Fruit fly (Drosophila melanogaster): Measurements from ENCODE around the gene Smg5.

Smg5 gene

DNA sequence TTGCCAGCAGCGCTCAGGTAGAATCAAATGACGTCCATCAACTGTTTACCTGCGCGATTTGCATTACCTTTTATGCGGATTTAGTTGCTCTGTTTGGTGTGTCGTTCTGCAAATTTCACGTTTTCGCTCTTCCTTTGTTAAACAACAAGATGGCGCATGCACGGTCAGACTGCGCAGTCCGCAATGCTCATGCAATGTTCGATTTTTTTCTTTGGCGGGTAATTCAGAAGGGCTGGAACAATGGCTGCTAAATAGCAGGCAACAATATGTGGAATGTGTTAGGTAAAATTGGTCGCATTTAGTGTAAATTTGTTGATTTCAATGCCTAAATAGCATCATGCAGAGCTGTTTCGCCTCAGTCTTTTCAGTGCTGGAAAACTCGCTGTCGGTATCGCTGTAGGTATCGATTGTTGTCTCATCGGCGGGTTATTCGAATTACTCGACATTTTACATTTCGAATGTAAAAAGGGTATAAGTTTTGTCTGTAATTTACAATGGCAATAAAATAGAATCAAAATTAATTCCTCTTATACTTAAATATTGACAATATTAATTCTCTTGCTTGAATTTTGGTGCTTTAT lies at the start of gene Smg5 (continued):
- TF ChIP-seq pan (optimal IDR thresholded peaks at IDR 0.05) (no peak), pan (GFP tag; optimal IDR thresholded peaks at IDR 0.05 in 1 of 2, IDR thresholded peaks at IDR 0.05 in 1 of 2) (peak in 1 of 2 experiments; percentile 94), CG13287 (GFP tag; IDR thresholded peaks at IDR 0.05; ENCODE audit: partially characterized antibody) (peak; percentile 93), CG10274 (GFP tag; optimal IDR thresholded peaks at IDR 0.05) (peak; percentile 74), dmrt11E (tag; optimal IDR thresholded peaks at IDR 0.05) (peak; percentile 98), Nf-YC (tag; optimal IDR thresholded peaks at IDR 0.05) (peak; percentile 72), Hand (GFP tag; optimal IDR thresholded peaks at IDR 0.05) (no peak), YL-1 (GFP tag; optimal IDR thresholded peaks at IDR 0.05) (peak; percentile 91), kni (GFP tag; optimal IDR thresholded peaks at IDR 0.05) (peak; percentile 64), CG17568 (GFP tag; optimal IDR thresholded peaks at IDR 0.05) (no peak), Drgx (GFP tag; IDR thresholded peaks at IDR 0.05) (peak; percentile 73), dati (GFP tag; IDR thresholded peaks at IDR 0.05) (peak; percentile 58; the same call in 1 of the 2 replicates), ranshi (GFP tag; IDR thresholded peaks at IDR 0.05) (peak; percentile 90), Lpt (GFP tag; optimal IDR thresholded peaks at IDR 0.05) (no peak), lilli (GFP tag; optimal IDR thresholded peaks at IDR 0.05) (peak; percentile 96), gt (GFP tag; IDR thresholded peaks at IDR 0.05) (peak; percentile 92), CG10654 (GFP tag; optimal IDR thresholded peaks at IDR 0.05) (peak; percentile 91), CG7556 (GFP tag; optimal IDR thresholded peaks at IDR 0.05) (peak; percentile 79), crc (GFP tag; optimal IDR thresholded peaks at IDR 0.05) (peak; percentile 84), disco-r (GFP tag; optimal IDR thresholded peaks at IDR 0.05) (peak; percentile 94), CG12769 (tag; optimal IDR thresholded peaks at IDR 0.05) (peak; percentile 96), grn (GFP tag; optimal IDR thresholded peaks at IDR 0.05) (peak; percentile 10), pfk (GFP tag; optimal IDR thresholded peaks at IDR 0.05) (peak; percentile 33), slou (GFP tag; optimal IDR thresholded peaks at IDR 0.05) (peak; percentile 81), lab (GFP tag; optimal IDR thresholded peaks at IDR 0.05) (peak; percentile 78), unc-4 (GFP tag; IDR thresholded peaks at IDR 0.05; ENCODE audit: partially characterized antibody) (peak; percentile 72), Antp (GFP tag; optimal IDR thresholded peaks at IDR 0.05) (peak; percentile 97), Elba2 (GFP tag; optimal IDR thresholded peaks at IDR 0.05) (peak; percentile 56), ems (GFP tag; optimal IDR thresholded peaks at IDR 0.05) (peak; percentile 92), Ptx1 (GFP tag; IDR thresholded peaks at IDR 0.05) (peak; percentile 97), CG1792 (GFP tag; optimal IDR thresholded peaks at IDR 0.05) (peak; percentile 100), bab2 (GFP tag; optimal IDR thresholded peaks at IDR 0.05) (peak; percentile 95), Gsc (GFP tag; IDR thresholded peaks at IDR 0.05) (peak; percentile 89), CG11560 (tag; IDR thresholded peaks at IDR 0.05) (peak; percentile 80), vnd (GFP tag; IDR thresholded peaks at IDR 0.05; ENCODE audit: partially characterized antibody) (peak; percentile 96), lbe (GFP tag; optimal IDR thresholded peaks at IDR 0.05) (peak; percentile 41), CG7745 (tag; optimal IDR thresholded peaks at IDR 0.05) (no peak), dm (GFP tag; optimal IDR thresholded peaks at IDR 0.05) (peak; percentile 97), BtbVII (GFP tag; optimal IDR thresholded peaks at IDR 0.05) (no peak), hb (GFP tag; IDR thresholded peaks at IDR 0.05; ENCODE audit: partially characterized antibody) (peak; percentile 96), CG7987 (GFP tag; optimal IDR thresholded peaks at IDR 0.05) (peak; percentile 86), Sox100B (GFP tag; optimal IDR thresholded peaks at IDR 0.05) (no peak), Med (GFP tag) (peak; percentile 99), schlank (tag; optimal IDR thresholded peaks at IDR 0.05) (peak; percentile 77), CG4707 (GFP tag; optimal IDR thresholded peaks at IDR 0.05) (peak; percentile 35), sd (tag; optimal IDR thresholded peaks at IDR 0.05) (peak; percentile 74), h (optimal IDR thresholded peaks at IDR 0.05) (no peak), CG9437 (GFP tag; optimal IDR thresholded peaks at IDR 0.05) (peak; percentile 80), zen2 (GFP tag; IDR thresholded peaks at IDR 0.05; ENCODE audit: partially characterized antibody) (peak; percentile 71; the same call in 2 of the 3 replicates), phol (tag; optimal IDR thresholded peaks at IDR 0.05) (peak; percentile 100)

Measured in whole organism, embryonic.